Fruit fly (Drosophila melanogaster) whole organism, embryonic: ENCODE measurements around the gene CG11456.
A peak's percentile ranks its signal among the peaks of the same experiment; 100 is the strongest.

Experiments used
- Asciz ChIP-seq: fragments of 200-800 bp; sonication (Bioruptor generic); optimal IDR thresholded peaks from 2 replicates; lab custom pipeline; 2017; ENCODE audit warnings: missing biosample characterization, mild to moderate bottlenecking, missing genetic modification characterization, missing genetic modification reagents
- Awh ChIP-seq: fragments of 200-800 bp; sonication (Bioruptor generic); IDR thresholded peaks from 2 replicates; pipeline ENCODE4, ENCODE4 v1.3.6; 2022; ENCODE audit warnings: missing biosample characterization, missing genetic modification characterization
- CG10543 ChIP-seq: fragments of 200-800 bp; sonication (Bioruptor generic); optimal IDR thresholded peaks from 3 replicates; lab custom pipeline; 2017; ENCODE audit warnings: missing biosample characterization, mild to moderate bottlenecking, missing genetic modification characterization, moderate library complexity
- CG10654 ChIP-seq: fragments of 200-800 bp; sonication (Bioruptor generic); optimal IDR thresholded peaks from 2 replicates; lab custom pipeline; 2016; ENCODE audit warnings: missing biosample characterization, missing genetic modification characterization
- CG11504 ChIP-seq: fragments of 200-800 bp; sonication (Bioruptor generic); optimal IDR thresholded peaks from 3 replicates; lab custom pipeline; 2019; ENCODE audit warnings: missing biosample characterization, mild to moderate bottlenecking, missing genetic modification characterization, moderate library complexity
- CG12769 ChIP-seq: fragments of 200-800 bp; sonication (Bioruptor generic); optimal IDR thresholded peaks from 2 replicates; lab custom pipeline; 2019; ENCODE audit warnings: missing biosample characterization, mild to moderate bottlenecking, missing genetic modification characterization, moderate library complexity
- CG15269 ChIP-seq: fragments of 200-800 bp; sonication (Bioruptor generic); optimal IDR thresholded peaks from 2 replicates; lab custom pipeline; 2018; ENCODE audit warnings: missing biosample characterization, mild to moderate bottlenecking, missing genetic modification characterization, moderate library complexity
- CG18764 ChIP-seq: fragments of 200-800 bp; sonication (Bioruptor generic); optimal IDR thresholded peaks from 3 replicates; lab custom pipeline; 2016; ENCODE audit warnings: missing biosample characterization, missing genetic modification characterization
- CG2199 ChIP-seq: fragments of 200-800 bp; sonication (Bioruptor generic); IDR thresholded peaks from 3 replicates; pipeline ENCODE4 v1.3.6; 2022; ENCODE audit warnings: missing biosample characterization, missing genetic modification characterization
- CG2678 ChIP-seq: fragments of 200-800 bp; sonication (Bioruptor generic); optimal IDR thresholded peaks from 3 replicates; lab custom pipeline; 2019; ENCODE audit warnings: missing biosample characterization, mild to moderate bottlenecking, missing genetic modification characterization, moderate library complexity
- CG2712 ChIP-seq: fragments of 200-800 bp; optimal IDR thresholded peaks from 3 replicates; lab custom pipeline; 2019; ENCODE audit warnings: missing biosample characterization, mild to moderate bottlenecking, missing genetic modification characterization, moderate library complexity
- CG34422 ChIP-seq: fragments of 200-800 bp; sonication (Bioruptor generic); IDR thresholded peaks from 3 replicates; pipeline ENCODE4 v1.3.6; 2022; ENCODE audit warnings: missing biosample characterization, missing genetic modification characterization
- CG4404 ChIP-seq: fragments of 200-800 bp; sonication (Bioruptor generic); IDR thresholded peaks from 2 replicates; pipeline ENCODE4 v1.3.6; 2022; ENCODE audit warnings: missing biosample characterization, missing genetic modification characterization
- CG8478 ChIP-seq: fragments of >200 bp; optimal IDR thresholded peaks from 2 replicates; lab custom pipeline; 2018
- CG9437 ChIP-seq: fragments of 200-800 bp; sonication (Bioruptor generic); optimal IDR thresholded peaks from 2 replicates; lab custom pipeline; 2018; ENCODE audit warnings: missing biosample characterization, mild to moderate bottlenecking, missing genetic modification characterization
- CG9727 ChIP-seq: fragments of 200-800 bp; sonication (Bioruptor generic); optimal IDR thresholded peaks from 3 replicates; lab custom pipeline; 2017; ENCODE audit warnings: missing biosample characterization, mild to moderate bottlenecking, missing genetic modification characterization
- CG9817 ChIP-seq: fragments of 200-800 bp; sonication (Bioruptor generic); optimal IDR thresholded peaks from 2 replicates; lab custom pipeline; 2018; ENCODE audit warnings: missing biosample characterization, mild to moderate bottlenecking, missing genetic modification characterization, moderate library complexity
- Elba2 ChIP-seq: fragments of 200-800 bp; sonication (Bioruptor generic); optimal IDR thresholded peaks from 3 replicates; lab custom pipeline; 2016; ENCODE audit warnings: missing biosample characterization, missing genetic modification characterization
- Ets97D ChIP-seq: fragments of 200-800 bp; sonication (Bioruptor generic); optimal IDR thresholded peaks from 3 replicates; lab custom pipeline; 2016; ENCODE audit warnings: missing biosample characterization, missing genetic modification characterization
- HLH4C ChIP-seq: fragments of 200-800 bp; sonication (Bioruptor generic); IDR thresholded peaks from 3 replicates; pipeline ENCODE4 v1.3.6; 2022; ENCODE audit warnings: missing biosample characterization, missing genetic modification characterization; ENCODE audit not compliant: partially characterized antibody
- HLHmδ ChIP-seq: fragments of 200-800 bp; sonication (Bioruptor generic); optimal IDR thresholded peaks from 2 replicates; lab custom pipeline; 2018; ENCODE audit warnings: missing biosample characterization, mild to moderate bottlenecking, missing genetic modification characterization, moderate library complexity
- Max ChIP-seq: fragments of 200-800 bp; sonication (Bioruptor generic); optimal IDR thresholded peaks from 2 replicates; lab custom pipeline; 2016; ENCODE audit warnings: missing biosample characterization, mild to moderate bottlenecking, missing genetic modification characterization
- Myb ChIP-seq: fragments of 200-800 bp; sonication (Bioruptor generic); optimal IDR thresholded peaks from 2 replicates; lab custom pipeline; 2016; ENCODE audit warnings: missing biosample characterization, missing genetic modification characterization
- Nf-YA ChIP-seq: fragments of 200-800 bp; sonication (Bioruptor generic); IDR thresholded peaks from 2 replicates; pipeline ENCODE4 v1.3.6; 2022; ENCODE audit warnings: missing biosample characterization, missing genetic modification characterization
- Nf-YB ChIP-seq: fragments of 200-800 bp; sonication (Bioruptor generic); optimal IDR thresholded peaks from 3 replicates; lab custom pipeline; 2019; ENCODE audit warnings: missing biosample characterization, mild to moderate bottlenecking, missing genetic modification characterization, moderate library complexity
- Vsx1 ChIP-seq: fragments of 200-800 bp; sonication (Bioruptor generic); optimal IDR thresholded peaks from 2 replicates; lab custom pipeline; 2017; ENCODE audit warnings: missing biosample characterization, mild to moderate bottlenecking, missing genetic modification characterization, missing genetic modification reagents
- abd-A ChIP-seq: fragments of 200-800 bp; sonication (Bioruptor generic); optimal IDR thresholded peaks from 3 replicates; lab custom pipeline; 2019; ENCODE audit warnings: missing biosample characterization, mild to moderate bottlenecking, missing genetic modification characterization, moderate library complexity
- ac ChIP-seq: fragments of 200-800 bp; sonication (Bioruptor generic); optimal IDR thresholded peaks from 3 replicates; lab custom pipeline; 2017; ENCODE audit warnings: missing biosample characterization, mild to moderate bottlenecking, missing genetic modification characterization
- aop ChIP-seq: fragments of 200-800 bp; sonication (Bioruptor generic); IDR thresholded peaks from 2 replicates; pipeline ENCODE4 v1.3.6; 2022; ENCODE audit warnings: missing biosample characterization, missing genetic modification characterization
- btn ChIP-seq: fragments of 200-800 bp; sonication (Bioruptor generic); optimal IDR thresholded peaks from 2 replicates; lab custom pipeline; 2016; ENCODE audit warnings: missing biosample characterization, missing genetic modification characterization
- chm ChIP-seq: fragments of 200-800 bp; sonication (Bioruptor generic); IDR thresholded peaks from 2 replicates; pipeline ENCODE4 v1.3.6; 2022; ENCODE audit warnings: missing biosample characterization, missing genetic modification characterization
- dan ChIP-seq: fragments of 200-800 bp; sonication (Bioruptor generic); IDR thresholded peaks from 2 replicates; pipeline ENCODE4 v1.3.6; 2022; ENCODE audit warnings: missing biosample characterization, missing genetic modification characterization
- dysf ChIP-seq: fragments of 200-800 bp; sonication (Bioruptor generic); IDR thresholded peaks from 3 replicates; pipeline ENCODE4 v1.3.6; 2022; ENCODE audit warnings: missing biosample characterization, missing genetic modification characterization
- fu2 ChIP-seq: fragments of 200-800 bp; sonication (Bioruptor generic); optimal IDR thresholded peaks from 2 replicates; lab custom pipeline; 2016; ENCODE audit warnings: missing biosample characterization, missing genetic modification characterization
- gce ChIP-seq: fragments of 200-800 bp; sonication (Bioruptor generic); IDR thresholded peaks from 3 replicates; pipeline ENCODE4 v1.3.6; 2022; ENCODE audit warnings: missing biosample characterization, missing genetic modification characterization
- gfzf ChIP-seq: fragments of 200-800 bp; sonication (Bioruptor generic); optimal IDR thresholded peaks from 2 replicates; lab custom pipeline; 2016; ENCODE audit warnings: missing biosample characterization, mild to moderate bottlenecking, missing genetic modification characterization, moderate library complexity
- gsb ChIP-seq: fragments of 200-800 bp; sonication (Bioruptor generic); IDR thresholded peaks from 2 replicates; pipeline ENCODE4 v1.3.6; 2022; ENCODE audit warnings: missing biosample characterization, missing genetic modification characterization
- gt ChIP-seq: fragments of 200-800 bp; sonication (Bioruptor generic); IDR thresholded peaks from 2 replicates; pipeline ENCODE4 v1.3.6; 2022; ENCODE audit warnings: missing biosample characterization, missing genetic modification characterization
- insv ChIP-seq, 2 experiments: fragments of 200-800 bp; sonication (Bioruptor generic); optimal IDR thresholded peaks; 3 replicates each; lab custom pipeline; 2016 to 2018; ENCODE audit warnings: missing biosample characterization in 2 of 2, missing genetic modification characterization in 2 of 2
- knrl ChIP-seq: fragments of 200-800 bp; sonication (Bioruptor generic); IDR thresholded peaks from 3 replicates; pipeline ENCODE4 v1.3.6; 2022; ENCODE audit warnings: missing biosample characterization, missing genetic modification characterization; ENCODE audit not compliant: partially characterized antibody
- lola ChIP-seq, 3 experiments: fragments of >200 bp in 2 of 3; fragments of 200-800 bp in 1 of 3; sonication (Bioruptor generic) in 1 of 3; optimal IDR thresholded peaks; 2 replicates each; lab custom pipeline; 2017 to 2019; ENCODE audit warnings: missing biosample characterization in 3 of 3, missing genetic modification characterization in 3 of 3, mild to moderate bottlenecking in 1 of 3, moderate library complexity in 1 of 3
- nau ChIP-seq: fragments of 200-800 bp; sonication (Bioruptor generic); optimal IDR thresholded peaks from 3 replicates; lab custom pipeline; 2017; ENCODE audit warnings: missing biosample characterization, mild to moderate bottlenecking, missing genetic modification characterization, missing genetic modification reagents
- oc ChIP-seq: fragments of 200-800 bp; sonication (Bioruptor generic); optimal IDR thresholded peaks from 2 replicates; lab custom pipeline; 2018; ENCODE audit warnings: missing biosample characterization, mild to moderate bottlenecking, missing genetic modification characterization, moderate library complexity
- repo ChIP-seq: fragments of 200-800 bp; sonication (Bioruptor generic); optimal IDR thresholded peaks from 2 replicates; lab custom pipeline; 2016; ENCODE audit warnings: missing biosample characterization, missing genetic modification characterization
- rib ChIP-seq: fragments of 200-800 bp; sonication (Bioruptor generic); IDR thresholded peaks from 2 replicates; pipeline ENCODE4 v1.3.6; 2022; ENCODE audit warnings: missing biosample characterization, missing genetic modification characterization
- slou ChIP-seq: fragments of 200-800 bp; sonication (Bioruptor generic); optimal IDR thresholded peaks from 3 replicates; lab custom pipeline; 2016; ENCODE audit warnings: missing biosample characterization, missing genetic modification characterization
- stwl ChIP-seq: fragments of 200-800 bp; sonication (Bioruptor generic); optimal IDR thresholded peaks from 3 replicates; lab custom pipeline; 2018; ENCODE audit warnings: missing biosample characterization, mild to moderate bottlenecking, missing genetic modification characterization, moderate library complexity
- sug ChIP-seq: fragments of 200-800 bp; optimal IDR thresholded peaks from 2 replicates; lab custom pipeline; 2019; ENCODE audit warnings: missing biosample characterization, mild to moderate bottlenecking, missing genetic modification characterization, moderate library complexity
- yki ChIP-seq: fragments of >200 bp; optimal IDR thresholded peaks from 3 replicates; lab custom pipeline; 2018
- zen ChIP-seq: fragments of 200-800 bp; sonication (Bioruptor generic); optimal IDR thresholded peaks from 3 replicates; lab custom pipeline; 2018; ENCODE audit warnings: missing biosample characterization, mild to moderate bottlenecking, missing genetic modification characterization, moderate library complexity

The CG11456 gene

DNA sequence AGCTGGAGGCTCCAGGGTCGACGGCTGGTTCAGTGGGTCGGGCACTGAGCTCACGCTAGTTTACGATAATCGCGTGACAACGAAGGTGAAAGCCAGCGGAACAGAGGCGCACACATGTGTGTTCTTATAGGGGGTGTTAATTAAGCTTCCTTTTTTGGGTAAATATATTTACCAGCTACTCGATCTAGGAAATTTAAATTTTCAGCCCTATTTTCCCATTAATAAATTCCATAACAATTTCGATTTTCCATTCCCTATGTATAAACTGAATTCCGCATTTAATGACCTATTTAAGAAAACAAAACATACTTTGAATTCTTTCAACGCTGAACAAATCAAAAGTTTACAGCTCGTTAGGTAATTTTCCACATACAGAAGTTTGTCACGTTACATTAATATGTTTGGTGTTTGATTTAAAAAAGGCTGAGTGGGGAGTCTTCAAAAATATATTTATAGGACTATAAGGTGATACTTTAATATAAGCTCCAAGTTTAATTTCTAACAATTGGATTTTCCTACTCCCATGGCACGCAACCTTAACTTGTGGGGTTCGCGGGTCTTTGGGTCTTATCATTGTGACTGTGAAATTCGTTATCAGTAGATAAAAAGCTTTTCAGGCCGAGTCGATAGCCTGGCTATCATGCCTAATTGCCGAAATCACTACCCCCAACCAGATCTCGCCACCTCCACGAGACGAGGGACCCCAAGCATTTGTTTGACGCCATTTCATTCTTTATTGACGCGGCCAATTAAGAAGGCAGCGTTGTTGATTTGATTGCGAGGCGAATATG is 4.6 kb upstream of the CG11456 start, which contains the start of gene CG13255 (continued):
- TF ChIP-seq CG11504 (peak; percentile 66), Ets97D (no peak), CG9437 (peak; percentile 23), Elba2 (no peak), Myb (peak; percentile 36), abd-A (tag; lab: Kevin White, UChicago) (no peak), Nf-YB (GFP tag; lab: Kevin White, UChicago) (no peak), lola (GFP tag; optimal IDR thresholded peaks at IDR 0.05; lab: Kevin White, UChicago) (no peak), repo (GFP tag; lab: Kevin White, UChicago) (no peak), slou (GFP tag; lab: Kevin White, UChicago) (peak; percentile 4), Awh (no peak), dan (GFP tag; lab: Robert Waterston, UW) (no peak), CG18764 (GFP tag; lab: Kevin White, UChicago) (no peak), CG12769 (no peak), CG10654 (GFP tag; lab: Kevin White, UChicago) (no peak), aop (GFP tag; lab: Robert Waterston, UW) (no peak), Max (GFP tag; lab: Kevin White, UChicago) (no peak), CG9727 (GFP tag; lab: Kevin White, UChicago) (peak; percentile 56), HLH4C (GFP tag; lab: Robert Waterston, UW) (no peak), yki (lab: Kevin White, UChicago) (no peak), stwl (tag; lab: Kevin White, UChicago) (no peak), chm (GFP tag; lab: Robert Waterston, UW) (no peak), gsb (no peak), btn (GFP tag; lab: Kevin White, UChicago) (no peak), gt (no peak), knrl (GFP tag; lab: Robert Waterston, UW) (no peak), CG9817 (peak; percentile 18), CG34422 (GFP tag; lab: Robert Waterston, UW) (no peak), rib (no peak), CG2712 (tag; lab: Kevin White, UChicago) (peak; percentile 3), Asciz (peak; percentile 16), gfzf (GFP tag; lab: Kevin White, UChicago) (no peak), insv (GFP tag; optimal IDR thresholded peaks at IDR 0.05; lab: Kevin White, UChicago) (no peak), CG10543 (GFP tag; lab: Kevin White, UChicago) (peak; percentile 48), sug (tag; lab: Kevin White, UChicago) (peak; percentile 95), CG15269 (tag; lab: Kevin White, UChicago) (peak; percentile 67), Vsx1 (GFP tag; lab: Kevin White, UChicago) (peak; percentile 74), nau (peak; percentile 48), fu2 (GFP tag; lab: Kevin White, UChicago) (peak; percentile 25), gce (GFP tag; lab: Robert Waterston, UW) (no peak), CG4404 (GFP tag; lab: Robert Waterston, UW) (no peak), HLHmδ (GFP tag; lab: Kevin White, UChicago) (no peak), dysf (GFP tag; lab: Robert Waterston, UW) (peak; percentile 64; the same call in 2 of the 3 replicates), oc (tag; lab: Kevin White, UChicago) (no peak), zen (tag; lab: Kevin White, UChicago) (no peak), CG8478 (lab: Kevin White, UChicago) (no peak), CG2678 (peak; percentile 80), ac (no peak), CG2199 (GFP tag; lab: Robert Waterston, UW) (no peak), Nf-YA (no peak)
